Worm (Caenorhabditis elegans) whole organism, late embryonic: ENCODE measurements around the gene C24H10.3.

Experiments used
- F13H6.1 ChIP-seq: sonication (generic microtip); optimal IDR thresholded peaks from 2 replicates; lab custom pipeline; 2016; ENCODE audit warnings: missing genetic modification characterization, missing compliant biosample characterization
- dve-1 ChIP-seq: sonication (generic microtip); optimal IDR thresholded peaks from 2 replicates; lab custom pipeline; 2017; ENCODE audit warnings: antibody characterized with exemption, mild to moderate bottlenecking, missing genetic modification characterization, missing compliant biosample characterization
- fkh-10 ChIP-seq: fragments of 150-350 bp; optimal IDR thresholded peaks from 2 replicates; lab custom pipeline; 2014; ENCODE audit warnings: missing biosample characterization, missing genetic modification reagents, missing genetic modification characterization
- nhr-232 ChIP-seq: sonication (generic microtip); optimal IDR thresholded peaks from 2 replicates; lab custom pipeline; 2016; ENCODE audit warnings: missing genetic modification characterization, missing compliant biosample characterization
- tbx-7 ChIP-seq: sonication (generic microtip); optimal IDR thresholded peaks from 2 replicates; lab custom pipeline; 2016; ENCODE audit warnings: missing genotype, missing genetic modification characterization, missing compliant biosample characterization
- unc-3 ChIP-seq, 2 experiments: fragments of 200-800 bp in 1 of 2; sonication (Bioruptor generic) in 1 of 2; sonication (generic microtip) in 1 of 2; conservative IDR thresholded peaks in 1 of 2; optimal IDR thresholded peaks in 1 of 2; 2 replicates each; pipeline versions ENCODE4 v1.3.6 to Lab custom; 2016 to 2022; ENCODE audit warnings: missing compliant biosample characterization in 2 of 2, missing genetic modification characterization in 2 of 2, missing genetic modification reagents in 1 of 2

DNA sequence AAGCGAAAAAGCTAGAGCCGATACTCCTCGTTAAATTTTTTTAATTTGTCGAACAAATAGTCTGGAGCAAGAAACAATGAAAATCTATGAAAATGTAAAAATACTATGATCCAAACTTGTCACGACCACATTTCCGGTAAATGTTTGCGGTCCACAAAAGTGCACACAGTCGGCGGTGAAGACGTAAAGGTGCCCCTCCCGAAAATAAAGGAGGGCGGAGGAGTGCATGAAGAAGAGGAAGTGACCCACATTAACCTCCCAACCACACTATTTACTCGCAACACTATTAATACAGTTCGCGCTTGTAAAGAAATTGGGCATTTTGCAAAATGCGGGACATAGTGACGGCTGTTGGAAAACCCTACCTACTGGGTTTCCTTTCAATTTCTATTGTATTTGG lies 20.8 kb upstream of the C24H10.3 start:
- TF ChIP-seq nhr-232 (tag; lab: Kevin White, UChicago) (no peak), fkh-10 (no peak), F13H6.1 (tag; lab: Kevin White, UChicago) (no peak), unc-3 (GFP tag; conservative IDR thresholded peaks at IDR 0.05; lab: Robert Waterston, UW) (no peak), unc-3 (tag; optimal IDR thresholded peaks at IDR 0.05; lab: Kevin White, UChicago) (no peak), tbx-7 (tag; lab: Kevin White, UChicago) (no peak), dve-1 (tag; lab: Kevin White, UChicago) (no peak)
